Worm (Caenorhabditis elegans): ENCODE measurements around the gene perm-5.

DNA sequence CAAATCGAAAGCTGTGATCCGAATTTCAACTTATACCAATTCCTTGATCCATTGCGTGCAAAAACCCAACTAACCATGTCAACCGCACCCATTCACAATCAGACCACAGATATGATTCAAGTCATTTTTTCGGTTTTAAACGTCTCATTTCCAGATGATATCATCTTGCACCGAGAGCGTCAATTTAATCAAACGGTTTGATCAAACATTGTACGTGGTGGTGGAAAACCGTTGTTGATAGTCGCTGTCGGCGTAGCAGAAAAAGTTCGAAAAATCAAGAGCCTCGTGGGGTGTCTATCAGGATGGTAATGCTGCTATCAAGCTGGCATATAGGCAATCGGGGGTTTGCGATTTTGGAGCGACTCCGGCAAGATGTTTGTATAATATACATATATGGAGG lies 44.4 kb downstream of the perm-5 start:
- TF ChIP-seq lin-15B (tag; optimal IDR thresholded peaks at IDR 0.05) (no peak), ztf-4 (tag; optimal IDR thresholded peaks at IDR 0.05) (no peak), pax-3 (tag; optimal IDR thresholded peaks at IDR 0.05) (no peak), blmp-1 (tag; optimal IDR thresholded peaks at IDR 0.05) (no peak), pqm-1 (tag; optimal IDR thresholded peaks at IDR 0.05) (no peak), nhr-237 (tag; optimal IDR thresholded peaks at IDR 0.05) (no peak)
